Worm (Caenorhabditis elegans) whole organism, late embryonic: ENCODE measurements around the gene hot-1.

Source experiments
- ama-1 ChIP-seq: fragments of 150-350 bp; optimal IDR thresholded peaks from 2 replicates; lab custom pipeline; 2014
- lin-11 ChIP-seq: fragments of 200-800 bp; sonication (Bioruptor generic); optimal IDR thresholded peaks from 2 replicates; lab custom pipeline; 2018; ENCODE audit warnings: mild to moderate bottlenecking, missing genetic modification characterization, missing compliant biosample characterization
- pat-9 ChIP-seq: fragments of 200-800 bp; sonication (Bioruptor generic); optimal IDR thresholded peaks from 2 replicates; lab custom pipeline; 2018; ENCODE audit warnings: mild to moderate bottlenecking, missing genetic modification characterization, moderate library complexity, missing compliant biosample characterization
- pha-4 ChIP-seq: fragments of 150-350 bp; optimal IDR thresholded peaks from 2 replicates; lab custom pipeline; 2018; ENCODE audit warnings: missing biosample characterization, missing genetic modification reagents, missing genetic modification characterization
- rnt-1 ChIP-seq: sonication (generic microtip); optimal IDR thresholded peaks from 2 replicates; lab custom pipeline; 2016; ENCODE audit warnings: missing genetic modification characterization, missing compliant biosample characterization
- sdc-2 ChIP-seq: sonication (generic microtip); optimal IDR thresholded peaks from 2 replicates; lab custom pipeline; 2016; ENCODE audit warnings: missing genotype, missing genetic modification characterization, missing compliant biosample characterization
- sox-4 ChIP-seq: sonication (generic microtip); optimal IDR thresholded peaks from 2 replicates; lab custom pipeline; 2017; ENCODE audit warnings: mild to moderate bottlenecking, missing genetic modification characterization, inconsistent platforms, missing compliant biosample characterization

- TF ChIP-seq rnt-1 (tag; lab: Kevin White, UChicago) = no peak
- no peak for TF ChIP-seq ama-1 (lab: Kevin White, UChicago)
- TF ChIP-seq lin-11 (tag; lab: Kevin White, UChicago) = no peak
- no peak for TF ChIP-seq pha-4
- no peak for TF ChIP-seq sdc-2 (tag; lab: Kevin White, UChicago)
- no peak for TF ChIP-seq pat-9 (tag; lab: Kevin White, UChicago)
- no peak for TF ChIP-seq sox-4 (tag; lab: Kevin White, UChicago)
These were observed 624 bp upstream of the hot-1 start for ce11 chrV:14620311-14620710.
